Worm (Caenorhabditis elegans) whole organism, late embryonic: Measurements from ENCODE around the gene unc-2.

Experiments used
- ama-1 ChIP-seq: fragments of 150-350 bp; optimal IDR thresholded peaks from 2 replicates; lab custom pipeline; 2014
- ceh-30 ChIP-seq: fragments of 150-350 bp; optimal IDR thresholded peaks from 2 replicates; lab custom pipeline; 2014; ENCODE audit warnings: missing biosample characterization, missing genetic modification characterization
- ceh-6 ChIP-seq: fragments of 200-800 bp; sonication (Bioruptor generic); optimal IDR thresholded peaks from 2 replicates; lab custom pipeline; 2018; ENCODE audit warnings: mild to moderate bottlenecking, missing genetic modification characterization, missing compliant biosample characterization
- fkh-10 ChIP-seq: fragments of 150-350 bp; optimal IDR thresholded peaks from 2 replicates; lab custom pipeline; 2014; ENCODE audit warnings: missing biosample characterization, missing genetic modification reagents, missing genetic modification characterization
- hlh-15 ChIP-seq: sonication (generic microtip); optimal IDR thresholded peaks from 2 replicates; lab custom pipeline; 2016; ENCODE audit warnings: missing genetic modification characterization, missing compliant biosample characterization
- tbx-2 ChIP-seq: sonication (generic microtip); optimal IDR thresholded peaks from 2 replicates; lab custom pipeline; 2016; ENCODE audit warnings: missing genetic modification characterization, missing compliant biosample characterization

- no peak for TF ChIP-seq ceh-30 (tag; lab: Kevin White, UChicago)
- no peak for TF ChIP-seq ama-1 (lab: Kevin White, UChicago)
- peak; percentile 7 for TF ChIP-seq fkh-10 (GFP tag; lab: Kevin White, UChicago)
- no peak for TF ChIP-seq hlh-15 (tag; lab: Kevin White, UChicago)
- no peak for TF ChIP-seq ceh-6 (GFP tag; lab: Kevin White, UChicago)
- TF ChIP-seq tbx-2 (tag; lab: Kevin White, UChicago): no peak
Measured at ce11 chrX:2727681-2728080, 35.6 kb downstream of the unc-2 start.
